Fruit fly (Drosophila melanogaster) whole organism: ENCODE data around the gene CG31697.
A peak's percentile ranks its signal among the peaks of the same experiment; 100 is the strongest.

ENCODE experiments used
- CG8478 ChIP-seq: fragments of >200 bp; optimal IDR thresholded peaks from 2 replicates; lab custom pipeline; 2018; ENCODE audit warnings: inconsistent platforms
- Dll ChIP-seq: fragments of >200 bp; optimal IDR thresholded peaks from 2 replicates; lab custom pipeline; 2017
- EcR ChIP-seq, 2 experiments: fragments of >200 bp; optimal IDR thresholded peaks; 2 replicates each; lab custom pipeline; 2017; ENCODE audit warnings: missing biosample characterization in 2 of 2, missing genetic modification characterization in 2 of 2, missing genetic modification reagents in 2 of 2
- pan ChIP-seq: fragments of >200 bp; optimal IDR thresholded peaks from 2 replicates; lab custom pipeline; 2017
- psq ChIP-seq: fragments of >200 bp; optimal IDR thresholded peaks from 2 replicates; lab custom pipeline; 2017
- usp ChIP-seq: fragments of >200 bp; optimal IDR thresholded peaks from 2 replicates; lab custom pipeline; 2017; ENCODE audit warnings: missing biosample characterization, missing genetic modification characterization, mixed read lengths

Gene CG31697

dm6 chr2L:19519611-19520010 is 15.6 kb upstream of the CG31697 start:
- peak; percentile 31 for TF ChIP-seq Dll (lab: Kevin White, UChicago)
- no peak for TF ChIP-seq psq (lab: Kevin White, UChicago)

dm6 chr2L:19526316-19526715 is 8.9 kb upstream of the CG31697 start, which contains the start of the genes Dpm1 and CG10137:
TSS of gene Dpm1 (minus strand) at chr2L:19526368.
TSS of gene CG10137 (plus strand) at chr2L:19526686.
- no peak for TF ChIP-seq pan (lab: Kevin White, UChicago)
- TF ChIP-seq usp, result no peak
- no peak for TF ChIP-seq EcR (GFP tag; optimal IDR thresholded peaks at IDR 0.05; lab: Kevin White, UChicago)
- TF ChIP-seq Dll (lab: Kevin White, UChicago), result no peak
- TF ChIP-seq CG8478 (lab: Kevin White, UChicago), result no peak
- TF ChIP-seq psq (lab: Kevin White, UChicago), result no peak

- TF ChIP-seq pan (lab: Kevin White, UChicago) (no peak), psq (lab: Kevin White, UChicago) (no peak), Dll (lab: Kevin White, UChicago) (no peak), EcR (GFP tag; optimal IDR thresholded peaks at IDR 0.05; lab: Kevin White, UChicago) (no peak), CG8478 (lab: Kevin White, UChicago) (no peak), usp (no peak)
These were observed 8.4 kb upstream of the CG31697 start for dm6 chr2L:19526844-19527243.

- TF ChIP-seq Dll (lab: Kevin White, UChicago) (no peak), psq (lab: Kevin White, UChicago) (no peak), pan (lab: Kevin White, UChicago) (no peak), usp (no peak)
These were observed 6.9 kb upstream of the CG31697 start for dm6 chr2L:19528308-19528707.

- TF ChIP-seq EcR (GFP tag; optimal IDR thresholded peaks at IDR 0.05; lab: Kevin White, UChicago) (no peak), CG8478 (lab: Kevin White, UChicago) (no peak), usp (no peak)
These were observed 5.2 kb upstream of the CG31697 start, which contains the start of gene CG10165 for dm6 chr2L:19530092-19530491. TSS of gene CG10165 (minus strand) at chr2L:19530305.

dm6 chr2L:19533247-19533646 is 2.0 kb upstream of the CG31697 start, which contains the start of gene CG33116:
TSS of gene CG33116 (plus strand) at chr2L:19533479.
- TF ChIP-seq usp, result no peak
- TF ChIP-seq CG8478 (lab: Kevin White, UChicago), result no peak
- TF ChIP-seq pan (lab: Kevin White, UChicago), result no peak
- no peak for TF ChIP-seq psq (lab: Kevin White, UChicago)
- no peak for TF ChIP-seq EcR (GFP tag; optimal IDR thresholded peaks at IDR 0.05; lab: Kevin White, UChicago)
- TF ChIP-seq Dll (lab: Kevin White, UChicago), result no peak

- TF ChIP-seq EcR (GFP tag; optimal IDR thresholded peaks at IDR 0.05; lab: Kevin White, UChicago), result no peak
- no peak for TF ChIP-seq Dll (lab: Kevin White, UChicago)
- no peak for TF ChIP-seq psq (lab: Kevin White, UChicago)
- no peak for TF ChIP-seq pan (lab: Kevin White, UChicago)
- TF ChIP-seq CG8478 (lab: Kevin White, UChicago), result no peak
- TF ChIP-seq usp, result no peak
These were observed 2.7 kb downstream of the CG31697 start, which contains the start of gene CG13082 for dm6 chr2L:19537779-19538456. TSS of gene CG13082 (plus strand) at chr2L:19538425.

- TF ChIP-seq psq (lab: Kevin White, UChicago) (no peak), EcR (GFP tag; optimal IDR thresholded peaks at IDR 0.05; lab: Kevin White, UChicago) (peak in 1 of 2 experiments; percentile 42), pan (lab: Kevin White, UChicago) (no peak), usp (no peak)
These were observed 5.1 kb downstream of the CG31697 start, which contains the start of gene CG13081 for dm6 chr2L:19540307-19540706. TSS of gene CG13081 (plus strand) at chr2L:19540607.

dm6 chr2L:19542268-19542773 is 7.1 kb downstream of the CG31697 start:
- TF ChIP-seq CG8478 (lab: Kevin White, UChicago) (no peak), EcR (GFP tag; optimal IDR thresholded peaks at IDR 0.05; lab: Kevin White, UChicago) (no peak), psq (lab: Kevin White, UChicago) (no peak), usp (no peak), pan (lab: Kevin White, UChicago) (no peak), Dll (lab: Kevin White, UChicago) (no peak)

- no peak for TF ChIP-seq pan (lab: Kevin White, UChicago)
- TF ChIP-seq Dll (lab: Kevin White, UChicago), result no peak
- no peak for TF ChIP-seq usp
- TF ChIP-seq EcR (GFP tag; optimal IDR thresholded peaks at IDR 0.05; lab: Kevin White, UChicago), result no peak
- TF ChIP-seq psq (lab: Kevin White, UChicago), result no peak
- no peak for TF ChIP-seq CG8478 (lab: Kevin White, UChicago)
These were observed 7.8 kb downstream of the CG31697 start for dm6 chr2L:19543010-19543564.

dm6 chr2L:19546869-19547710 is 11.8 kb downstream of the CG31697 start, which contains the start of gene CG10337:
TSS of gene CG10337 (minus strand) at chr2L:19546959.
- TF ChIP-seq usp, result no peak
